Worm (Caenorhabditis elegans): Measurements from ENCODE around the gene srh-11.
"Not testable (repeated sequence)": the region's sequence is repeated elsewhere in the genome, so short reads cannot be mapped to it uniquely, and the experiment has no call there.

Gene srh-11

DNA sequence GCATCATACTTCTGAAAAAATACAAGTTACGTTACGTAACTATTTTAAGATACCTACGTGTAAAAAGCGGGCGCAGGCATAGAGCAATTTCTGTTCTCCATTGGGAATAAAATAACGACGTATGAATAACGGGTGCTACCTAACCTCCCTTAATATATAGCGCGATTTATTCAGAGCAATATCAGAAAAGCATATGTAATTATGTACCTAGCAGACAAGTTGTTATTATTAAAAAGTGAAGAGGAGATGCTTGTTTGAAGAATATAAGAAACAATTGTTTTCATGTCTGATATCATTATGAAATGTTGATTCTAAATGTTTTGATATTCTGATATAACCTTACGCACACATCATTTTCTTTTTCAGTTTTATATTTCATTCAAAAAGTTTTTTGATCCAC is at the start of gene srh-11:
srh-11 (minus strand) TSS at position 101 of the 400 bp plus-strand sequence.
- TF ChIP-seq unc-62 (GFP tag; optimal IDR thresholded peaks at IDR 0.05): no peak

DNA sequence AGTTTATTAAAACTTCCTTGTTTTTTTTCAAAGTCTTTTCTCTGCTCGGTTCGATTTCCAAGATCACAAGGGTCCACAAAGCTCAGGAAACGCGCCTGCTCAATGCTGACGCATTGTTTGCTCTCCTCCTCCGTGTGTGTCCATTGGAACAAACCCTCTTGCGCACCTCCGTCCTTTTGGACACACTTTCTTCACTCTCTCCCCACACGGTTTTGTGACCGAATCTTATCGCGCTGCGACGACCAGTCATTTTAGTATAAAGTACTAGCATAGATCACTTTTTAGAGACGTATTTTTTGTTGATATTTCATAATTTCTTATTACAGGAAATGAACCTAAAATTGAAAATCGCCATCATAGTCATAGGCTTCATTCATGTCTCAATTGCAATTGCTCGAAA is 49.4 kb upstream of the srh-11 start:
- no peak for TF ChIP-seq unc-62 (GFP tag; optimal IDR thresholded peaks at IDR 0.05)

ce11 chrX:8367553-8367952 is 48.7 kb upstream of the srh-11 start, which contains the start of gene F40B5.2:
Gene F40B5.2, plus strand, starts transcription at chrX:8367853.
- no peak for TF ChIP-seq unc-62 (GFP tag; optimal IDR thresholded peaks at IDR 0.05)

ce11 chrX:8362379-8362778 is 43.5 kb upstream of the srh-11 start:
- TF ChIP-seq unc-62 (GFP tag; optimal IDR thresholded peaks at IDR 0.05): no peak

ce11 chrX:8356305-8356704 is 37.5 kb upstream of the srh-11 start:
- TF ChIP-seq unc-62 (GFP tag; optimal IDR thresholded peaks at IDR 0.05): no peak

ce11 chrX:8355350-8355749 is 36.5 kb upstream of the srh-11 start:
- no peak for TF ChIP-seq unc-62 (GFP tag; optimal IDR thresholded peaks at IDR 0.05)

- no peak for TF ChIP-seq unc-62 (GFP tag; optimal IDR thresholded peaks at IDR 0.05)
These were observed 35.5 kb upstream of the srh-11 start for ce11 chrX:8354284-8354784.

- no peak for TF ChIP-seq unc-62 (GFP tag; optimal IDR thresholded peaks at IDR 0.05)
These were observed 32.1 kb upstream of the srh-11 start, which contains the start of gene npr-28 for ce11 chrX:8350984-8351383. Gene npr-28, minus strand, starts transcription at chrX:8351084.

DNA sequence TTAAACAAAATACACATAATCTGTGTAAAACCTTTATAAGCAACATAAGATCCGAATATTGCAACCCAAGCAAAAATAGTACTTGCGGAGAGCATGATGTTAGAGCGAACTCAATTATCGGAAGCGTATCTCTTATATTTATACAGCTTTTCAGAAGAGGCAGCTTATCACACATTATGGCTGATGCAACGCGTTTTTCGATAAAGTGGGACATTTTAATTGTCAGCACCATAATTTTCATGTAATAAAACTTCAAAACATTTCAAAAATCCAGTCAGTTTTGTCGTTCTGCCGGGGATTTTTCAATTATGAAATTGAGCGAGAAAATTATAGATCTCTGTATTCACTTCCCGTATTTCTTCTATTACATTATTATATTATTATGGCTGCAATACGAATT is 27.4 kb upstream of the srh-11 start, which contains the start of gene drd-5:
drd-5 (minus strand) TSS at position 101 of the 400 bp plus-strand sequence.
- TF ChIP-seq unc-62 (GFP tag; optimal IDR thresholded peaks at IDR 0.05): no peak

DNA sequence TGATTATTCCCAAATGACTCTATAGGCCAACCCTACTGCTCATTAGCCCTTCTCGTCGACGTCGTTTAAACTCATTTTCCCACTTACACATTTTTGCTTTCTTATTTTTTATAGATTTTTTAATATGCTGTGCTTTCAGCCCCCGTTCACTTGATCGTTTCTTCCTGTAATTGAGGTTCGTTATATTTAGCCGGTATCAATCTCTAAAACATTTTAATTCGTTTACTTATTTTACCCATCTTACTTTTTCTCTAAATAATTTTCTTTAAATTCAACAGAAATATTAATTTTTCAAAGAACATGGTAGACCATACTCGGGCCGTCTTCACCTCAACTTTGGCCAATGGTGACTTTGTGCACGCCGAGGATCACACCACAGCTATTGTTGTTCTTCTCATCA is 22.8 kb upstream of the srh-11 start, which contains the start of gene F55E10.1:
F55E10.1 (plus strand) TSS at position 301 of the 400 bp plus-strand sequence.
- TF ChIP-seq unc-62 (GFP tag; optimal IDR thresholded peaks at IDR 0.05): no peak

DNA sequence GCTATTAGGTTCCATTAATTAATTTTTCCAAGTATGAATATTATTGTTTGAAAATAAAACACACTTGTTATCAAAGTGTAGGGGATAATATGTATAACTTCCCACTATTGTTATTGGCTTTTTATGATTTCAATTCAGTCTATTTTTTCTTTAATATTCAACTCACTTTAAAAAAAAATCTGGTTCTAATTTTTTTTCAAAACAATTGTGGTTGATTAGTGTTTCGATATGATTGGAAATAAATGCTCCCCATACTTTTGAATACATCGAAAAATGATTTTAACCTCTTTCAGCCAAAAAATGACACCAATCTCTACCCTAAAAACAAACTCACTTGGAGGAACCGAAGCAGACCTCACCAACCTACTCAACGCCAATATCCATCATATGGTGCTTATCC is 21.5 kb upstream of the srh-11 start, which contains the start of gene F55E10.2:
F55E10.2 (plus strand) TSS at position 301 of the 400 bp plus-strand sequence.
- no peak for TF ChIP-seq unc-62 (GFP tag; optimal IDR thresholded peaks at IDR 0.05)

DNA sequence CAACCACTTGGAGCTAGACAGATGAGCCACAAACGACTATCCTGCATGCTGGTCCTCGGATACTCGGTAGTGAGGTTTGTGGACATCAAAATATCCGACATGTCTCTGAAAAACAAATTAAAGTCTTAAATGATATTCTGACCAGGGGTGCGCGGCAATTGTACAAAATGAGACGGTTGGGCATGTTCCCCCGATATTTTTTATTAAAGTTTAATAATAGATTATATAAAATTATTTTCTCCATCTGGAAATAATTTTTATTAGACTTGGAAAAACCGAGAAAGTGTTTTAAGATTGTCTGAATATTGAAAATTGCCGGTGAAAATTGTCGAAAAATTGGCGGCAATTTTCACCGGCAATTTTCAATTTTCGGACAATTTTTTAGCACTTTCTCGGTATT is 8.9 kb upstream of the srh-11 start, which contains the start of gene F55E10.4:
F55E10.4 (minus strand) TSS at position 101 of the 400 bp plus-strand sequence.
- no peak for TF ChIP-seq unc-62 (GFP tag; optimal IDR thresholded peaks at IDR 0.05)

DNA sequence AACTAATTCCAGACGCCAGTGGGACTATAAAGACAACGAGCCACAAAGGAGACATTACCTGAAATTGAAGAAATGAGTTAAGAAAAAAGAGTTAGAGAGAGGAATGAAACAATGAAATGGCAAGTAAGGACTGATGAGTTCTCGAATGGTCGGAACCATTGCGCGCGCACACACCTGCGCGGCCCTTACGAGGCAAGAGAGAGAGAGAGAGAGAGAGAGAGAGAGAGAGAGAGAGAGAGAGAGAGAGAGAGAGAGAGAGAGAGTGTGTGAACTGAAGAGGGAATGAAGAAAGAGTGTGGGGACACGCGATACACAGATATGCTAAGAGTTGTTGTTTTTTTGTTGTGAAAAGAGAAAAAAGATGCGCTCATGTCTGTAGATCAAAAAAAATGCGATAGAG is 7.5 kb upstream of the srh-11 start, which contains the start of gene R09F10.8:
R09F10.8 (minus strand) TSS at position 58 of the 400 bp plus-strand sequence.
- TF ChIP-seq unc-62 (GFP tag; optimal IDR thresholded peaks at IDR 0.05): no peak

- no peak for TF ChIP-seq unc-62 (GFP tag; optimal IDR thresholded peaks at IDR 0.05)
These were observed 4.5 kb upstream of the srh-11 start, which contains the start of gene R09F10.1 for ce11 chrX:8323371-8323770. Gene R09F10.1, plus strand, starts transcription at chrX:8323592.

- not testable (repeated sequence) for TF ChIP-seq unc-62 (GFP tag; optimal IDR thresholded peaks at IDR 0.05)
These were observed 3.0 kb upstream of the srh-11 start, which contains the start of gene abu-9 for ce11 chrX:8321811-8322210. Gene abu-9, plus strand, starts transcription at chrX:8322111.

ce11 chrX:8320889-8321288 is 2.0 kb upstream of the srh-11 start, which contains the start of gene pqn-57:
Gene pqn-57, minus strand, starts transcription at chrX:8320989.
- no peak for TF ChIP-seq unc-62 (GFP tag; optimal IDR thresholded peaks at IDR 0.05)

ce11 chrX:8311590-8311989 is 7.3 kb downstream of the srh-11 start:
- no peak for TF ChIP-seq unc-62 (GFP tag; optimal IDR thresholded peaks at IDR 0.05)

Data from whole organism, dauer.